Fruit fly (Drosophila melanogaster) whole organism, embryonic: Measurements from ENCODE around the gene CG33721.

Experiments
- CG13894 ChIP-seq: fragments of 200-800 bp; sonication (Bioruptor generic); optimal IDR thresholded peaks from 3 replicates; lab custom pipeline; 2018; ENCODE audit warnings: missing biosample characterization, mild to moderate bottlenecking, missing genetic modification characterization, moderate library complexity
- CG17612 ChIP-seq: fragments of 200-800 bp; sonication (Bioruptor generic); IDR thresholded peaks from 2 replicates; pipeline ENCODE4 v1.3.6; 2022; ENCODE audit warnings: missing biosample characterization, missing genetic modification characterization
- CG17912 ChIP-seq: fragments of 200-800 bp; sonication (Bioruptor generic); optimal IDR thresholded peaks from 2 replicates; lab custom pipeline; 2018; ENCODE audit warnings: missing biosample characterization, mild to moderate bottlenecking, missing genetic modification characterization
- CG4328 ChIP-seq: fragments of 200-800 bp; sonication (Bioruptor generic); optimal IDR thresholded peaks from 3 replicates; lab custom pipeline; 2017; ENCODE audit warnings: missing biosample characterization, missing genetic modification reagents, missing genetic modification characterization
- CG9215 ChIP-seq: fragments of 200-800 bp; sonication (Bioruptor generic); IDR thresholded peaks from 2 replicates; pipeline ENCODE4 v1.3.6; 2022; ENCODE audit warnings: missing biosample characterization, missing genetic modification characterization
- GATAe ChIP-seq: fragments of 200-800 bp; sonication (Bioruptor generic); conservative IDR thresholded peaks from 2 replicates; pipeline ENCODE4 v1.3.6; 2022; ENCODE audit warnings: missing biosample characterization, missing genetic modification characterization
- Hey ChIP-seq: fragments of 200-800 bp; sonication (Bioruptor generic); optimal IDR thresholded peaks from 3 replicates; lab custom pipeline; 2018; ENCODE audit warnings: missing biosample characterization, mild to moderate bottlenecking, missing genetic modification characterization
- NC2β ChIP-seq: fragments of 200-800 bp; sonication (Bioruptor generic); optimal IDR thresholded peaks from 2 replicates; lab custom pipeline; 2016; ENCODE audit warnings: missing biosample characterization, missing genetic modification characterization
- dmrt99B ChIP-seq: fragments of 200-800 bp; sonication (Bioruptor generic); optimal IDR thresholded peaks from 2 replicates; lab custom pipeline; 2018; ENCODE audit warnings: missing biosample characterization, mild to moderate bottlenecking, missing genetic modification characterization, moderate library complexity
- ewg ChIP-seq: fragments of 200-800 bp; sonication (Bioruptor generic); optimal IDR thresholded peaks from 3 replicates; lab custom pipeline; 2017; ENCODE audit warnings: mild to moderate bottlenecking, missing biosample characterization, missing genetic modification reagents, missing genetic modification characterization
- odd ChIP-seq: fragments of 200-800 bp; sonication (Bioruptor generic); optimal IDR thresholded peaks from 2 replicates; lab custom pipeline; 2017; ENCODE audit warnings: missing biosample characterization, mild to moderate bottlenecking, missing genetic modification characterization
- pita ChIP-seq: fragments of 200-800 bp; sonication (Bioruptor generic); optimal IDR thresholded peaks from 2 replicates; lab custom pipeline; 2017; ENCODE audit warnings: missing biosample characterization, mild to moderate bottlenecking, missing genetic modification characterization
- psq ChIP-seq: fragments of 200-800 bp; sonication (Bioruptor generic); optimal IDR thresholded peaks from 2 replicates; lab custom pipeline; 2017; ENCODE audit warnings: missing biosample characterization, missing genetic modification characterization
- tap ChIP-seq: fragments of 200-800 bp; optimal IDR thresholded peaks from 3 replicates; lab custom pipeline; 2019; ENCODE audit warnings: missing biosample characterization, mild to moderate bottlenecking, missing genetic modification characterization, moderate library complexity

DNA sequence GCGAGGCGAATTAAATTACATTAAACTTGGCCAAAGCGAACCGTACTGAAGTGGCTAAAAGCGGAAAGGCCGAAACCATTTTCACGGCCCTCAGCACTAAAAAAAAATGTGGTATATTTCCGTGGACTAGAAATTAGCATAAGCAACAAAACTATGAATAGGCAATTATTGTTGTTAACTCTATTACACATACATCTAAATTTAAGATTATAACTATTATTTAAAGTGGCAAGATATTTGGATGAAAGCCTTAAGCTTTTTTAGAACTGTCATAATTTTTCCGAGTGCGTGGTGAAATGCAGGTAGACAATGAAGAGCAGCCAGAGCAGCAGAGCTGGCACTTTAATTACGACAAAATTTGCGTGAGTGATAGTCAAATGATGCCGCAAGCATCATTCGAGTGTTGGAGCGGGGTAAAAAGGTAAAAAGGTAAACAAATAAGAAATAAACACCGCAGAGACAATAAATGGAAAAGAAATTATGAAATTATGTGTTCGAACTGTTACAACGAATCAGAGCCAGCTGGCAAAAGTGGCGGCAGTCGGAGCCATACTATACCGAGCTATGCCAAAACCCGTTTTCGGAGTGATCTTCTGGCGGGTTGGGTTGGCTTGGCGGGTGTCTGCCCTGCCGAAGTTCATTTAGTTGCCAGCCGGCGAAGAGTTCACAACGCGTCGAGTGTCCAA is 2.1 kb upstream of the CG33721 start, which contains the start of gene CG7080:
- TF ChIP-seq pita (no peak), psq (GFP tag; lab: Kevin White, UChicago) (no peak), odd (GFP tag; lab: Kevin White, UChicago) (no peak), CG4328 (GFP tag; lab: Kevin White, UChicago) (no peak), tap (tag; lab: Kevin White, UChicago) (no peak), NC2β (GFP tag; lab: Kevin White, UChicago) (no peak), Hey (no peak), ewg (no peak), GATAe (no peak), CG13894 (tag; lab: Kevin White, UChicago) (no peak), dmrt99B (tag; lab: Kevin White, UChicago) (peak; percentile 77), CG9215 (GFP tag; lab: Robert Waterston, UW) (no peak), CG17912 (no peak), CG17612 (GFP tag; lab: Robert Waterston, UW) (no peak)
